Fruit fly (Drosophila melanogaster): ENCODE measurements around the gene rpr.

- TF ChIP-seq CG8478 (optimal IDR thresholded peaks at IDR 0.05) (no peak), CTCF (optimal IDR thresholded peaks at IDR 0.05) (no peak)
Measured at dm6 chr3L:18400010-18400470, 1.8 kb upstream of the rpr start.
